Fruit fly (Drosophila melanogaster) whole organism, embryonic: ENCODE results near the gene CG7601.

Experiments
- CG10147 ChIP-seq: fragments of 200-800 bp; sonication (Bioruptor generic); optimal IDR thresholded peaks from 2 replicates; lab custom pipeline; 2019; ENCODE audit warnings: missing biosample characterization, mild to moderate bottlenecking, missing genetic modification characterization, moderate library complexity
- CG11560 ChIP-seq: fragments of 200-800 bp; sonication (Bioruptor generic); IDR thresholded peaks from 3 replicates; pipeline ENCODE4 v1.3.6; 2022; ENCODE audit warnings: missing biosample characterization, missing genetic modification characterization
- CG11695 ChIP-seq: fragments of 200-800 bp; sonication (Bioruptor generic); IDR thresholded peaks from 3 replicates; pipeline ENCODE4 v1.3.6; 2022; ENCODE audit warnings: missing biosample characterization, missing genetic modification characterization
- CG12391 ChIP-seq: fragments of 200-800 bp; sonication (Bioruptor generic); optimal IDR thresholded peaks from 3 replicates; lab custom pipeline; 2018; ENCODE audit warnings: missing biosample characterization, mild to moderate bottlenecking, missing genetic modification characterization, moderate library complexity
- CG13424 ChIP-seq: fragments of 200-800 bp; sonication (Bioruptor generic); optimal IDR thresholded peaks from 2 replicates; lab custom pipeline; 2019; ENCODE audit warnings: missing biosample characterization, mild to moderate bottlenecking, missing genetic modification characterization, moderate library complexity
- CG13894 ChIP-seq: fragments of 200-800 bp; sonication (Bioruptor generic); optimal IDR thresholded peaks from 3 replicates; lab custom pipeline; 2018; ENCODE audit warnings: missing biosample characterization, mild to moderate bottlenecking, missing genetic modification characterization, moderate library complexity
- CG14050 ChIP-seq: fragments of 200-800 bp; sonication (Bioruptor generic); IDR thresholded peaks from 3 replicates; pipeline ENCODE4 v1.3.6; 2022; ENCODE audit warnings: missing biosample characterization, missing genetic modification characterization
- CG14441 ChIP-seq: fragments of 200-800 bp; sonication (Bioruptor generic); IDR thresholded peaks from 2 replicates; pipeline ENCODE4 v1.3.6; 2022; ENCODE audit warnings: missing biosample characterization, missing genetic modification characterization
- CG16815 ChIP-seq: fragments of 200-800 bp; sonication (Bioruptor generic); optimal IDR thresholded peaks from 3 replicates; lab custom pipeline; 2017; ENCODE audit warnings: missing biosample characterization, mild to moderate bottlenecking, missing genetic modification characterization
- CG17912 ChIP-seq: fragments of 200-800 bp; sonication (Bioruptor generic); optimal IDR thresholded peaks from 2 replicates; lab custom pipeline; 2018; ENCODE audit warnings: missing biosample characterization, mild to moderate bottlenecking, missing genetic modification characterization
- CG18476 ChIP-seq: fragments of 200-800 bp; sonication (Bioruptor generic); optimal IDR thresholded peaks from 2 replicates; lab custom pipeline; 2016; ENCODE audit warnings: missing biosample characterization, mild to moderate bottlenecking, missing genetic modification characterization
- CG18599 ChIP-seq: fragments of 200-800 bp; sonication (Bioruptor generic); optimal IDR thresholded peaks from 3 replicates; lab custom pipeline; 2017; ENCODE audit warnings: missing biosample characterization, missing genetic modification characterization, mild to moderate bottlenecking, moderate library complexity, missing genetic modification reagents
- CG31224 ChIP-seq: fragments of 200-800 bp; sonication (Bioruptor generic); IDR thresholded peaks from 2 replicates; pipeline ENCODE4 v1.3.6; 2022; ENCODE audit warnings: missing biosample characterization, missing genetic modification characterization
- CG31388 ChIP-seq: fragments of 200-800 bp; sonication (Bioruptor generic); optimal IDR thresholded peaks from 2 replicates; lab custom pipeline; 2016; ENCODE audit warnings: missing biosample characterization, missing genetic modification characterization
- CG32532 ChIP-seq: fragments of 200-800 bp; sonication (Bioruptor generic); IDR thresholded peaks from 2 replicates; pipeline ENCODE4 v1.3.6; 2022; ENCODE audit warnings: missing biosample characterization, missing genetic modification characterization
- CG32767 ChIP-seq: fragments of 200-800 bp; sonication (Bioruptor generic); IDR thresholded peaks from 2 replicates; pipeline ENCODE4 v1.3.6; 2022; ENCODE audit warnings: missing biosample characterization, missing genetic modification characterization
- CG3407 ChIP-seq: fragments of 200-800 bp; sonication (Bioruptor generic); optimal IDR thresholded peaks from 2 replicates; lab custom pipeline; 2018; ENCODE audit warnings: missing biosample characterization, mild to moderate bottlenecking, missing genetic modification characterization
- CG4282 ChIP-seq: fragments of 200-800 bp; sonication (Bioruptor generic); optimal IDR thresholded peaks from 2 replicates; lab custom pipeline; 2016; ENCODE audit warnings: missing biosample characterization, missing genetic modification characterization
- CG4424 ChIP-seq: fragments of 200-800 bp; sonication (Bioruptor generic); optimal IDR thresholded peaks from 3 replicates; lab custom pipeline; 2016; ENCODE audit warnings: missing biosample characterization, missing genetic modification characterization
- CG4617 ChIP-seq: fragments of 200-800 bp; sonication (Bioruptor generic); optimal IDR thresholded peaks from 3 replicates; lab custom pipeline; 2016; ENCODE audit warnings: missing biosample characterization, missing genetic modification characterization, borderline replicate concordance
- CG6683 ChIP-seq: fragments of 200-800 bp; sonication (Bioruptor generic); optimal IDR thresholded peaks from 2 replicates; lab custom pipeline; 2017; ENCODE audit warnings: missing biosample characterization, mild to moderate bottlenecking, missing genetic modification characterization, missing genetic modification reagents
- CG7745 ChIP-seq: fragments of 200-800 bp; sonication (Bioruptor generic); optimal IDR thresholded peaks from 2 replicates; lab custom pipeline; 2018; ENCODE audit warnings: missing biosample characterization, mild to moderate bottlenecking, missing genetic modification characterization, moderate library complexity
- CG7928 ChIP-seq: fragments of 200-800 bp; sonication (Bioruptor generic); optimal IDR thresholded peaks from 2 replicates; lab custom pipeline; 2017; ENCODE audit warnings: missing biosample characterization, mild to moderate bottlenecking, missing genetic modification characterization
- CG7987 ChIP-seq: fragments of 200-800 bp; sonication (Bioruptor generic); optimal IDR thresholded peaks from 2 replicates; lab custom pipeline; 2018; ENCODE audit warnings: missing biosample characterization, mild to moderate bottlenecking, missing genetic modification characterization, moderate library complexity
- HHEX ChIP-seq: fragments of 200-800 bp; sonication (Bioruptor generic); optimal IDR thresholded peaks from 3 replicates; lab custom pipeline; 2017; ENCODE audit warnings: missing biosample characterization, mild to moderate bottlenecking, missing genetic modification characterization, missing genetic modification reagents
- HLH4C ChIP-seq: fragments of 200-800 bp; sonication (Bioruptor generic); IDR thresholded peaks from 3 replicates; pipeline ENCODE4 v1.3.6; 2022; ENCODE audit warnings: missing biosample characterization, missing genetic modification characterization; ENCODE audit not compliant: partially characterized antibody
- HLHmδ ChIP-seq: fragments of 200-800 bp; sonication (Bioruptor generic); optimal IDR thresholded peaks from 2 replicates; lab custom pipeline; 2018; ENCODE audit warnings: missing biosample characterization, mild to moderate bottlenecking, missing genetic modification characterization, moderate library complexity
- Hey ChIP-seq: fragments of 200-800 bp; sonication (Bioruptor generic); optimal IDR thresholded peaks from 3 replicates; lab custom pipeline; 2018; ENCODE audit warnings: missing biosample characterization, mild to moderate bottlenecking, missing genetic modification characterization
- Hr3 ChIP-seq: fragments of 200-800 bp; sonication (Bioruptor generic); optimal IDR thresholded peaks from 3 replicates; lab custom pipeline; 2016; ENCODE audit warnings: missing biosample characterization, missing genetic modification characterization
- MESR4 ChIP-seq: fragments of 200-800 bp; sonication (Bioruptor generic); optimal IDR thresholded peaks from 2 replicates; lab custom pipeline; 2018; ENCODE audit warnings: missing biosample characterization, mild to moderate bottlenecking, missing genetic modification characterization, moderate library complexity
- Meics ChIP-seq: fragments of 200-800 bp; sonication (Bioruptor generic); optimal IDR thresholded peaks from 2 replicates; lab custom pipeline; 2017; ENCODE audit warnings: missing biosample characterization, mild to moderate bottlenecking, missing genetic modification characterization
- Opbp ChIP-seq: fragments of 200-800 bp; sonication (Bioruptor generic); IDR thresholded peaks from 3 replicates; pipeline ENCODE4 v1.3.6; 2022; ENCODE audit warnings: missing biosample characterization, missing genetic modification characterization; ENCODE audit not compliant: partially characterized antibody
- Tbp ChIP-seq: fragments of >200 bp; optimal IDR thresholded peaks from 2 replicates; lab custom pipeline; 2018; ENCODE audit warnings: missing biosample characterization, missing genetic modification characterization
- YL-1 ChIP-seq: fragments of 200-800 bp; sonication (Bioruptor generic); optimal IDR thresholded peaks from 3 replicates; lab custom pipeline; 2017; ENCODE audit warnings: missing biosample characterization, mild to moderate bottlenecking, missing genetic modification characterization
- chn ChIP-seq: fragments of 200-800 bp; sonication (Bioruptor generic); optimal IDR thresholded peaks from 2 replicates; lab custom pipeline; 2016; ENCODE audit warnings: missing biosample characterization, missing genetic modification characterization
- crp ChIP-seq, 2 experiments: fragments of 200-800 bp; sonication (Bioruptor generic); optimal IDR thresholded peaks; 2 replicates in 1 of 2; 3 replicates in 1 of 2; lab custom pipeline; 2017; ENCODE audit warnings: missing biosample characterization in 2 of 2, missing genetic modification characterization in 2 of 2, mild to moderate bottlenecking in 1 of 2, moderate library complexity in 1 of 2
- dmrt11E ChIP-seq: fragments of 200-800 bp; sonication (Bioruptor generic); optimal IDR thresholded peaks from 3 replicates; lab custom pipeline; 2018; ENCODE audit warnings: missing biosample characterization, mild to moderate bottlenecking, missing genetic modification characterization, moderate library complexity
- ftz-f1 ChIP-seq: fragments of 200-800 bp; sonication (Bioruptor generic); optimal IDR thresholded peaks from 2 replicates; lab custom pipeline; 2016; ENCODE audit warnings: missing biosample characterization, missing genetic modification characterization
- ham ChIP-seq: fragments of 200-800 bp; sonication (Bioruptor generic); IDR thresholded peaks from 2 replicates; pipeline ENCODE4 v1.3.6; 2022; ENCODE audit warnings: missing biosample characterization, missing genetic modification characterization
- ind ChIP-seq: fragments of 200-800 bp; sonication (Bioruptor generic); optimal IDR thresholded peaks from 3 replicates; lab custom pipeline; 2016; ENCODE audit warnings: missing biosample characterization, missing genetic modification characterization
- jumu ChIP-seq: fragments of 200-800 bp; sonication (Bioruptor generic); optimal IDR thresholded peaks from 3 replicates; lab custom pipeline; 2016; ENCODE audit warnings: missing biosample characterization, missing genetic modification characterization
- kah ChIP-seq: fragments of 200-800 bp; sonication (Bioruptor generic); optimal IDR thresholded peaks from 2 replicates; lab custom pipeline; 2018; ENCODE audit warnings: missing biosample characterization, mild to moderate bottlenecking, missing genetic modification characterization
- nmo ChIP-seq: fragments of 200-800 bp; sonication (Bioruptor generic); optimal IDR thresholded peaks from 2 replicates; lab custom pipeline; 2018; ENCODE audit warnings: missing biosample characterization, mild to moderate bottlenecking, missing genetic modification characterization, moderate library complexity
- otp ChIP-seq: fragments of 200-800 bp; sonication (Bioruptor generic); IDR thresholded peaks from 3 replicates; pipeline ENCODE4, ENCODE4 v1.3.6; 2022; ENCODE audit warnings: missing biosample characterization, missing genetic modification characterization
- sug ChIP-seq: fragments of 200-800 bp; optimal IDR thresholded peaks from 2 replicates; lab custom pipeline; 2019; ENCODE audit warnings: missing biosample characterization, mild to moderate bottlenecking, missing genetic modification characterization, moderate library complexity
- tgo ChIP-seq: fragments of 200-800 bp; sonication (Bioruptor generic); IDR thresholded peaks from 3 replicates; pipeline ENCODE4 v1.3.6; 2022; ENCODE audit warnings: missing biosample characterization, missing genetic modification characterization
- unc-4 ChIP-seq: fragments of 200-800 bp; sonication (Bioruptor generic); IDR thresholded peaks from 2 replicates; pipeline ENCODE4 v1.3.6; 2022; ENCODE audit warnings: missing biosample characterization, missing genetic modification characterization; ENCODE audit not compliant: partially characterized antibody
- wdn ChIP-seq: fragments of 200-800 bp; sonication (Bioruptor generic); IDR thresholded peaks from 2 replicates; pipeline ENCODE4 v1.3.6; 2022; ENCODE audit warnings: missing biosample characterization, missing genetic modification characterization
- zen2 ChIP-seq: fragments of 200-800 bp; sonication (Bioruptor generic); IDR thresholded peaks from 3 replicates; pipeline ENCODE4 v1.3.6; 2022; ENCODE audit warnings: missing biosample characterization, missing genetic modification characterization; ENCODE audit not compliant: partially characterized antibody

CG7601 gene

DNA sequence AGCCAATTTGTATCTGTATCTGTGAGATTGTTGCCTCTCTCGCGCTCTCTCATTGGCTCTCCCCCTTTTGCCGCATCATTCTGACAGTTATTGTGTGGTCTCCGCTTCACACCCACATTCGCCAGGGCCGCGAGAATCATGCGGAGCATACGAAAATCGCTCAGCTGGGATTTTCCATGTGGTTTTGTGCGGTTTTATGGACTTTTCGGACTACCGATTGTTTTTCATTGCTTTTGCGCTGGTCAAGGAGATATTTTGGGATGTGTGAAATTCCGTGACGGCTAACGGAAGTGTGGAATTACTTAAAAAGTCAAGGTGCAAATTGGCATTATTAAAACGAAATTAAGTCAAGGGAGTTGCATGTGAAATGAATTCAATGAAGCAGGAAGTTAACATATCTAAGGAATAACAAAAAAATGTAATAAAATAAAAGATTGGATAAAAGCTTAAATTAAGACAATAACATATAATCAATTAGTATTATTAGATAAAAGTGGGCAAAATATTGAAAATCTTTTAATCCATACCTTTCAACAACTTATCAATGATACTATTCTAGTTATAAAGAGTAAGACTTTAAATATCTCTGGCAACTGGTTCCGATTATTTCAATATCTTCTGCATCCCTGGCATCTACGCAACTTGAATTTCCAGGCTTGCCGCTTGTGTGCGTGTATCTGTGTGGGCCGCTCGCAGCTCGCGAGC lies 35.7 kb upstream of the CG7601 start (continued):
- TF ChIP-seq CG31224 (GFP tag; lab: Robert Waterston, UW): no peak
- TF ChIP-seq CG3407 (GFP tag; lab: Kevin White, UChicago): no peak
- TF ChIP-seq ham (GFP tag; lab: Robert Waterston, UW): no peak
- peak; percentile 15 for TF ChIP-seq CG13424
- TF ChIP-seq CG4424 (GFP tag; lab: Kevin White, UChicago): peak; percentile 62
- TF ChIP-seq unc-4 (GFP tag; lab: Robert Waterston, UW): no peak
- TF ChIP-seq CG10147: peak; percentile 40
- TF ChIP-seq jumu (GFP tag; lab: Kevin White, UChicago): no peak
- no peak for TF ChIP-seq CG13894 (tag; lab: Kevin White, UChicago)
- no peak for TF ChIP-seq zen2 (GFP tag; lab: Robert Waterston, UW)
- TF ChIP-seq HHEX (GFP tag; lab: Kevin White, UChicago): no peak
- TF ChIP-seq CG4282 (GFP tag; lab: Kevin White, UChicago): no peak
- no peak for TF ChIP-seq CG6683 (GFP tag; lab: Kevin White, UChicago)
- TF ChIP-seq CG16815: peak; percentile 58
- TF ChIP-seq nmo: peak; percentile 36
- peak; percentile 89 for TF ChIP-seq CG7928
- TF ChIP-seq CG31388: no peak
- no peak for TF ChIP-seq HLHmδ
- no peak for TF ChIP-seq CG32532 (GFP tag; lab: Robert Waterston, UW)
- TF ChIP-seq otp (GFP tag; lab: Robert Waterston, UW): no peak
- no peak for TF ChIP-seq Tbp (GFP tag; lab: Kevin White, UChicago)
- no peak for TF ChIP-seq tgo (GFP tag; lab: Robert Waterston, UW)
- TF ChIP-seq kah (GFP tag; lab: Kevin White, UChicago): no peak
- TF ChIP-seq crp (GFP tag; optimal IDR thresholded peaks at IDR 0.05; lab: Kevin White, UChicago): peak in 1 of 2 experiments; percentile 50
- TF ChIP-seq CG18599 (GFP tag; lab: Kevin White, UChicago): peak; percentile 17
- peak; percentile 33 for TF ChIP-seq dmrt11E (tag; lab: Kevin White, UChicago)
- TF ChIP-seq Meics (GFP tag; lab: Kevin White, UChicago): peak; percentile 60
- TF ChIP-seq CG14441 (GFP tag; lab: Robert Waterston, UW): peak; percentile 42; the same call in 1 of the 2 replicates
- no peak for TF ChIP-seq ftz-f1 (GFP tag; lab: Kevin White, UChicago)
- TF ChIP-seq ind (GFP tag; lab: Kevin White, UChicago): peak; percentile 13
- TF ChIP-seq CG11560 (tag; lab: Robert Waterston, UW): no peak
- TF ChIP-seq CG14050 (GFP tag; lab: Robert Waterston, UW): no peak
- TF ChIP-seq YL-1 (GFP tag; lab: Kevin White, UChicago): no peak
- TF ChIP-seq CG18476 (GFP tag; lab: Kevin White, UChicago): no peak
- TF ChIP-seq CG7745 (tag; lab: Kevin White, UChicago): no peak
- TF ChIP-seq CG32767 (GFP tag; lab: Robert Waterston, UW): no peak
- TF ChIP-seq Hr3: peak; percentile 24
- no peak for TF ChIP-seq chn (GFP tag; lab: Kevin White, UChicago)
- no peak for TF ChIP-seq Hey
- no peak for TF ChIP-seq sug (tag; lab: Kevin White, UChicago)
- no peak for TF ChIP-seq MESR4 (GFP tag; lab: Kevin White, UChicago)
- no peak for TF ChIP-seq Opbp (GFP tag; lab: Robert Waterston, UW)
- TF ChIP-seq HLH4C: no peak; the same call in 2 of the 3 replicates
- no peak for TF ChIP-seq wdn (GFP tag; lab: Robert Waterston, UW)
- no peak for TF ChIP-seq CG17912 (GFP tag; lab: Kevin White, UChicago)
- peak; percentile 40 for TF ChIP-seq CG12391 (tag; lab: Kevin White, UChicago)
- no peak for TF ChIP-seq CG11695 (GFP tag; lab: Robert Waterston, UW)
- TF ChIP-seq CG7987 (GFP tag; lab: Kevin White, UChicago): no peak
- no peak for TF ChIP-seq CG4617
